Worm (Caenorhabditis elegans) whole organism, L4 larva: Measurements from ENCODE around the gene ceh-51.
"Not testable (repeated sequence)": the region's sequence is repeated elsewhere in the genome, so short reads cannot be mapped to it uniquely, and the experiment has no call there.

ENCODE experiments used
- D1046.2 ChIP-seq: fragments of 200-800 bp; sonication (Bioruptor generic); IDR thresholded peaks from 2 replicates; pipeline ENCODE4 v1.3.6; 2022; ENCODE audit warnings: missing genetic modification characterization, missing compliant biosample characterization
- F26F4.8 ChIP-seq: fragments of 200-800 bp; sonication (Bioruptor generic); conservative IDR thresholded peaks from 2 replicates; pipeline ENCODE4 v1.3.6; 2022; ENCODE audit warnings: missing genetic modification characterization, missing compliant biosample characterization
- Y48G9A.11 ChIP-seq: fragments of 200-800 bp; sonication (Bioruptor generic); IDR thresholded peaks from 2 replicates; pipeline ENCODE4 v1.3.6; 2022; ENCODE audit warnings: missing genetic modification reagents, missing genetic modification characterization, missing compliant biosample characterization
- Y5F2A.4 ChIP-seq: fragments of 200-800 bp; sonication (Bioruptor generic); optimal IDR thresholded peaks from 2 replicates; lab custom pipeline; 2018; ENCODE audit warnings: mild to moderate bottlenecking, missing genetic modification characterization, missing compliant biosample characterization
- ZK337.2 ChIP-seq: fragments of 200-800 bp; sonication (Bioruptor generic); IDR thresholded peaks from 2 replicates; pipeline ENCODE4 v1.3.6; 2022; ENCODE audit warnings: missing genetic modification reagents, missing genetic modification characterization, missing compliant biosample characterization
- aha-1 ChIP-seq: fragments of 150-350 bp; peaks from one replicate; lab custom pipeline; 2014; ENCODE audit warnings: missing biosample characterization, missing genetic modification characterization
- ama-1 ChIP-seq: fragments of 150-350 bp; optimal IDR thresholded peaks from 2 replicates; lab custom pipeline; 2014; ENCODE audit warnings: inconsistent platforms, mixed read lengths
- attf-4 ChIP-seq: sonication (generic microtip); optimal IDR thresholded peaks from 3 replicates; lab custom pipeline; 2017; ENCODE audit warnings: missing biosample characterization, missing genetic modification characterization
- ceh-28 ChIP-seq: fragments of 150-350 bp; optimal IDR thresholded peaks from 2 replicates; lab custom pipeline; 2014; ENCODE audit warnings: missing biosample characterization, missing genetic modification reagents, missing genetic modification characterization
- ctbp-1 ChIP-seq: fragments of 200-800 bp; sonication (Bioruptor generic); IDR thresholded peaks from 2 replicates; pipeline ENCODE4 v1.3.6; 2022; ENCODE audit warnings: missing genetic modification reagents, missing genetic modification characterization, missing compliant biosample characterization
- daf-8 ChIP-seq: fragments of 200-800 bp; sonication (Bioruptor generic); IDR thresholded peaks from 2 replicates; pipeline ENCODE4 v1.3.6; 2022; ENCODE audit warnings: missing genetic modification characterization, missing compliant biosample characterization
- dmd-6 ChIP-seq: fragments of 200-800 bp; sonication (Bioruptor generic); IDR thresholded peaks from 2 replicates; pipeline ENCODE4 v1.3.6; 2022; ENCODE audit warnings: missing genetic modification reagents, missing genetic modification characterization, missing compliant biosample characterization
- dmd-8 ChIP-seq: fragments of 200-800 bp; sonication (Bioruptor generic); IDR thresholded peaks from 2 replicates; pipeline ENCODE4 v1.3.6; 2022; ENCODE audit warnings: missing genetic modification characterization, missing compliant biosample characterization
- duxl-1 ChIP-seq: sonication (generic microtip); optimal IDR thresholded peaks from 2 replicates; lab custom pipeline; 2016; ENCODE audit warnings: mild to moderate bottlenecking, missing genetic modification characterization, moderate library complexity, missing compliant biosample characterization; ENCODE audit not compliant: poor library complexity
- dve-1 ChIP-seq: sonication (generic microtip); optimal IDR thresholded peaks from 2 replicates; lab custom pipeline; 2017; ENCODE audit warnings: antibody characterized with exemption, mild to moderate bottlenecking, missing genetic modification characterization, missing compliant biosample characterization; ENCODE audit not compliant: insufficient read depth
- egl-43 ChIP-seq: fragments of 200-800 bp; sonication (Bioruptor generic); IDR thresholded peaks from 2 replicates; pipeline ENCODE4 v1.3.6; 2022; ENCODE audit warnings: missing genetic modification reagents, missing genetic modification characterization, missing compliant biosample characterization
- fkh-10 ChIP-seq: fragments of 150-350 bp; optimal IDR thresholded peaks from 2 replicates; lab custom pipeline; 2014; ENCODE audit warnings: missing biosample characterization, missing genetic modification reagents, missing genetic modification characterization
- hlh-11 ChIP-seq: fragments of 200-800 bp; sonication (Bioruptor generic); optimal IDR thresholded peaks from 2 replicates; lab custom pipeline; 2018; ENCODE audit warnings: mild to moderate bottlenecking, missing genetic modification characterization, missing compliant biosample characterization
- hmg-1.1 ChIP-seq: fragments of 200-800 bp; sonication (Bioruptor generic); IDR thresholded peaks from 2 replicates; pipeline ENCODE4 v1.3.6; 2022; ENCODE audit warnings: missing genetic modification reagents, missing genetic modification characterization, missing compliant biosample characterization
- lim-7 ChIP-seq: fragments of 200-800 bp; sonication (Bioruptor generic); IDR thresholded peaks from 2 replicates; pipeline ENCODE4 v1.3.6; 2022; ENCODE audit warnings: missing genetic modification characterization, missing compliant biosample characterization
- lin-1 ChIP-seq: fragments of 200-800 bp; sonication (Bioruptor generic); IDR thresholded peaks from 2 replicates; pipeline ENCODE4 v1.3.6; 2022; ENCODE audit warnings: missing genetic modification reagents, missing genetic modification characterization, missing compliant biosample characterization
- lin-38 ChIP-seq: fragments of 200-800 bp; sonication (Bioruptor generic); IDR thresholded peaks from 2 replicates; pipeline ENCODE4 v1.3.6; 2022; ENCODE audit warnings: missing genetic modification reagents, missing genetic modification characterization, missing compliant biosample characterization
- lsy-2 ChIP-seq, 2 experiments: fragments of 150-350 bp in 1 of 2; sonication (generic microtip) in 1 of 2; optimal IDR thresholded peaks; 2 replicates each; lab custom pipeline; 2014 to 2017; ENCODE audit warnings: missing biosample characterization in 2 of 2, missing genetic modification characterization in 2 of 2
- madf-5 ChIP-seq, 2 experiments: fragments of 200-800 bp; sonication (Bioruptor generic); IDR thresholded peaks; 2 replicates each; pipeline ENCODE4 v1.3.6; 2022; ENCODE audit warnings: missing compliant biosample characterization in 2 of 2, missing genetic modification characterization in 2 of 2
- madf-9 ChIP-seq: fragments of 200-800 bp; sonication (Bioruptor generic); conservative IDR thresholded peaks from 2 replicates; pipeline ENCODE4 v1.3.6; 2022; ENCODE audit warnings: missing genetic modification reagents, missing genetic modification characterization, missing compliant biosample characterization
- mdt-29 ChIP-seq: fragments of 200-800 bp; sonication (Bioruptor generic); IDR thresholded peaks from 2 replicates; pipeline ENCODE4 v1.3.6; 2022; ENCODE audit warnings: missing genetic modification reagents, missing genetic modification characterization, missing compliant biosample characterization
- mep-1 ChIP-seq: fragments of 150-350 bp; sonication (generic microtip); optimal IDR thresholded peaks from 3 replicates; lab custom pipeline; 2014; ENCODE audit warnings: missing biosample characterization, missing genetic modification characterization
- nhr-11 ChIP-seq: fragments of 150-350 bp; optimal IDR thresholded peaks from 2 replicates; lab custom pipeline; 2014; ENCODE audit warnings: missing biosample characterization, missing genetic modification characterization
- nhr-28 ChIP-seq: fragments of 150-350 bp; optimal IDR thresholded peaks from 2 replicates; lab custom pipeline; 2014; ENCODE audit warnings: missing biosample characterization, missing genetic modification characterization
- nhr-48 ChIP-seq: sonication (generic microtip); optimal IDR thresholded peaks from 2 replicates; lab custom pipeline; 2016; ENCODE audit warnings: mild to moderate bottlenecking, missing genetic modification characterization, missing compliant biosample characterization
- nhr-77 ChIP-seq: fragments of 150-350 bp; optimal IDR thresholded peaks from 2 replicates; lab custom pipeline; 2014; ENCODE audit warnings: missing biosample characterization, missing genetic modification characterization
- pha-4 ChIP-seq, 2 experiments: fragments of 150-350 bp in 1 of 2; fragments of 200-800 bp in 1 of 2; sonication (Bioruptor generic) in 1 of 2; IDR thresholded peaks in 1 of 2; optimal IDR thresholded peaks in 1 of 2; 2 replicates each; pipeline versions ENCODE4 v1.3.6 to Lab custom; 2014 to 2022; ENCODE audit warnings: missing genetic modification characterization in 2 of 2, missing genetic modification reagents in 2 of 2, missing biosample characterization in 1 of 2, missing compliant biosample characterization in 1 of 2
- php-3 ChIP-seq: fragments of 200-800 bp; sonication (Bioruptor generic); IDR thresholded peaks from 2 replicates; pipeline ENCODE4 v1.3.6; 2022; ENCODE audit warnings: missing genetic modification reagents, missing genetic modification characterization, missing compliant biosample characterization
- pqm-1 ChIP-seq: sonication (generic microtip); optimal IDR thresholded peaks from 2 replicates; lab custom pipeline; 2017; ENCODE audit warnings: missing biosample characterization, missing genetic modification characterization
- set-16 ChIP-seq: fragments of 200-800 bp; sonication (Bioruptor generic); IDR thresholded peaks from 2 replicates; pipeline ENCODE4 v1.3.6; 2022; ENCODE audit warnings: missing genetic modification reagents, missing genetic modification characterization, missing compliant biosample characterization
- skn-1 ChIP-seq: fragments of 150-350 bp; optimal IDR thresholded peaks from 2 replicates; lab custom pipeline; 2014; ENCODE audit warnings: missing biosample characterization, missing genetic modification characterization
- snpc-1.2 ChIP-seq: fragments of 200-800 bp; sonication (Bioruptor generic); IDR thresholded peaks from 2 replicates; pipeline ENCODE4 v1.3.6; 2022; ENCODE audit warnings: missing genetic modification reagents, missing genetic modification characterization, missing compliant biosample characterization
- snpc-4 ChIP-seq: fragments of 150-350 bp; optimal IDR thresholded peaks from 2 replicates; lab custom pipeline; 2014; ENCODE audit warnings: missing biosample characterization, missing genetic modification characterization
- spr-3 ChIP-seq: fragments of 200-800 bp; sonication (Bioruptor generic); optimal IDR thresholded peaks from 2 replicates; lab custom pipeline; 2018; ENCODE audit warnings: mild to moderate bottlenecking, missing genetic modification characterization, missing compliant biosample characterization
- tra-1 ChIP-seq: fragments of 200-800 bp; sonication (Bioruptor generic); IDR thresholded peaks from 2 replicates; pipeline ENCODE4 v1.3.6; 2022; ENCODE audit warnings: missing genetic modification reagents, missing genetic modification characterization, missing compliant biosample characterization
- zfp-3 ChIP-seq: fragments of 200-800 bp; sonication (Bioruptor generic); conservative IDR thresholded peaks from 2 replicates; pipeline ENCODE4 v1.3.6; 2022; ENCODE audit warnings: missing genetic modification reagents, missing genetic modification characterization, missing compliant biosample characterization
- zip-11 ChIP-seq: fragments of 200-800 bp; sonication (Bioruptor generic); IDR thresholded peaks from 2 replicates; pipeline ENCODE4 v1.3.6; 2022; ENCODE audit warnings: missing genetic modification characterization, missing compliant biosample characterization
- ztf-7 ChIP-seq: fragments of 150-350 bp; optimal IDR thresholded peaks from 2 replicates; lab custom pipeline; 2014; ENCODE audit warnings: missing biosample characterization, missing genetic modification characterization

ceh-51 gene

DNA sequence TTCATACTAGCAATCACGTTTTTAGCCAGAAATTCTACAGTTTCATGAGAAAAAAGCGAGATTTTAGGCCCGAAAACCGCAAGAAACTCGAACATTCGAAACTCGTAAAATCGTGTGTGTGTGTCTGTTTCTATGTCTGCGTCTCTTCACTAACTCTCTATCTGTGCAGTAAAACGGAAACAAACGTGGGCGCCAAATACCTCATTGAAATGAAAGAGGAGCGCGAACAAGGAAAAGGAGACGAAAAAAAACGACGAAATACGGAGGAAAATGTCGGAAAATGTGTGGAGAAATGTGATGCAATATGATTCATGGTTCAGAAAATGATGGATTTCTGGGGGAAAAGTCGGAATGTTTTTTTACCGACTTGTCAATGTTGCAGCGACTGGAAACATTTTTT is 5.4 kb upstream of the ceh-51 start (continued):
- TF ChIP-seq madf-5 (GFP tag; IDR thresholded peaks at IDR 0.05; lab: Robert Waterston, UW) (no peak), hlh-11 (tag; lab: Kevin White, UChicago) (peak; percentile 29), snpc-4 (tag; lab: Kevin White, UChicago) (no peak), mep-1 (peak; percentile 39), dmd-8 (no peak), hmg-1.1 (GFP tag; lab: Robert Waterston, UW) (no peak), fkh-10 (GFP tag; lab: Kevin White, UChicago) (no peak), skn-1 (no peak), php-3 (GFP tag; lab: Robert Waterston, UW) (0 out of 2 replicates have a peak, but pooled peaks have one; percentile 27), egl-43 (GFP tag; lab: Robert Waterston, UW) (no peak), Y48G9A.11 (GFP tag; lab: Robert Waterston, UW) (no peak), lsy-2 (tag; optimal IDR thresholded peaks at IDR 0.05; lab: Kevin White, UChicago) (peak in 1 of 2 experiments; percentile 38), dmd-6 (GFP tag; lab: Robert Waterston, UW) (peak; percentile 21; the same call in 1 of the 2 replicates), aha-1 (tag; lab: Kevin White, UChicago) (peak; percentile 13), tra-1 (GFP tag; lab: Robert Waterston, UW) (no peak), lin-1 (GFP tag; lab: Robert Waterston, UW) (no peak), madf-9 (GFP tag; lab: Robert Waterston, UW) (no peak), ztf-7 (tag; lab: Kevin White, UChicago) (no peak)

DNA sequence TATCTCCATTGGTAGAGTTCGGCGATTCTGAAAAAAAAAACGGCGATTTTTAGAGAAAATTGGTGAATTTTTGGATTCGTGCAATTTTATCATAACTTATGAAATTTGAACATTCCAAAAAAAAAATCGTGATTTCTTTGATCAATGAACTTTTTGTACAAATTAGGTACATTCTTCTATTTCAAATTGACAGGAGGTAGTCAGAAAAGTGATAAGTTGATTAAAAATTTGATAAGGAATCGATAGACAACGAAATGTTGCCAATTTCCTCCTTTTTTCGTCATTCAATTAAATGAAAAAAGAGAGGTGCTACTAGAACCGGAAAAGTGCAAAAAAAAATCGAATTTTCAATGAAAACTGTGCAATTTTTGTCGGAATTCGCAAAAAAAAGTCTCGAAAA is 3.0 kb upstream of the ceh-51 start:
- peak; percentile 69 for TF ChIP-seq dve-1 (tag; lab: Kevin White, UChicago)
- peak; percentile 58 for TF ChIP-seq nhr-77 (tag; lab: Kevin White, UChicago)
- TF ChIP-seq dmd-6 (GFP tag; lab: Robert Waterston, UW), result peak; percentile 84
- peak; percentile 68 for TF ChIP-seq nhr-28
- TF ChIP-seq aha-1 (tag; lab: Kevin White, UChicago), result peak; percentile 20
- TF ChIP-seq hlh-11 (tag; lab: Kevin White, UChicago), result peak; percentile 6
- TF ChIP-seq pqm-1 (tag; lab: Kevin White, UChicago), result peak; percentile 92
- no peak for TF ChIP-seq ZK337.2 (GFP tag; lab: Robert Waterston, UW)
- TF ChIP-seq Y5F2A.4 (GFP tag; lab: Kevin White, UChicago), result no peak
- TF ChIP-seq nhr-48, result peak; percentile 20

DNA sequence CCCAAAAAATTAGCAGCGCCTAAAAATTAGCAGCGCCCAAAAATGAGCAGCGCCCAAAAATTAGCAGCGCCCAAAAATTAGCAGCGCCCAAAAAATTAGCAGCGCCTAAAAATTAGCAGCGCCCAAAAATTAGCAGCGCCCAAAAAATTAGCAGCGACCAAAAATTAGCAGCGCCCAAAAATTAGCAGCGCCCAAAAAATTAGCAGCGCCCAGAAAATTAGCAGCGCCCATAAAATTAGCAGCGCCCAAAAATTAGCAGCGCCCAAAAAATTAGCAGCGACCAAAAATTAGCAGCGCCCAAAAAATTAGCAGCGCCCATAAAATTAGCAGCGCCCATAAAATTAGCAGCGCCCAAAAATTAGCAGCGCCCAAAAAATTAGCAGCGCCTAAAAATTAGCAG is 9.1 kb downstream of the ceh-51 start:
- TF ChIP-seq D1046.2 (GFP tag; lab: Robert Waterston, UW) (peak; percentile 43; the same call in 1 of the 2 replicates), Y48G9A.11 (GFP tag; lab: Robert Waterston, UW) (peak; percentile 45; the same call in 1 of the 2 replicates), lim-7 (0 out of 2 replicates have a peak, but pooled peaks have one; percentile 27), dmd-8 (0 out of 2 replicates have a peak, but pooled peaks have one; percentile 16), egl-43 (GFP tag; lab: Robert Waterston, UW) (0 out of 2 replicates have a peak, but pooled peaks have one; percentile 48), F26F4.8 (GFP tag; lab: Robert Waterston, UW) (peak; percentile 58; the same call in 1 of the 2 replicates), ctbp-1 (GFP tag; lab: Robert Waterston, UW) (0 out of 2 replicates have a peak, but pooled peaks have one; percentile 6), lin-38 (peak; percentile 33; the same call in 1 of the 2 replicates), zfp-3 (GFP tag; lab: Robert Waterston, UW) (0 out of 2 replicates have a peak, but pooled peaks have one; percentile 45), snpc-1.2 (0 out of 2 replicates have a peak, but pooled peaks have one; percentile 6), pha-4 (GFP tag; IDR thresholded peaks at IDR 0.05; lab: Robert Waterston, UW) (peak; percentile 45; the same call in 1 of the 2 replicates), madf-5 (GFP tag; IDR thresholded peaks at IDR 0.05; lab: Robert Waterston, UW) (0 out of 4 replicates have a peak, but pooled peaks of 1 of the 2 experiments have one; percentile 45)
- TF ChIP-seq pha-4 (tag; optimal IDR thresholded peaks at IDR 0.05; lab: Kevin White, UChicago), result not testable (repeated sequence)

DNA sequence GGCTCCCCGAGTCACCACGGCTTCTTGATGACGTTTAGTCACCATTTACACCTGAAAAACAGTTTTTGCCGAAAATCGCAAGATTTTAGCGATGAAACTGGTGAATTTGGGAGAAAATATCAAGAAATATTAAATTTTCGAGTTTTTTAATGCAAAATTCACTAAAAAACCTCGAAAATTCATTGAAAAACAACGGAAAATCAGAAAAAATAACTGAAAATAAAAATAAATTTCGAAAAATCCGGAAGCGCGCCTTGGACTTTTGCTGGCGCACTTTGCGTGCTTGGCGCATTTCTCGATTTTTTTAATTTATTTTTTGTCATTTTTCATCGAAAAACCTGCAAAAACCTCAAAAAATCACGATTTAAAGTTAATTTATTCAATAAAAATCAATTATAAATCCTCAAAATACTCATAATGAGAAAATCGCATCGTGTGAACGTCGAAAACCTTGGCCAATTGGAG is 21.0 kb downstream of the ceh-51 start, which contains the start of gene emb-4:
emb-4 (minus strand) TSS at position 51 of the 465 bp plus-strand sequence.
- no peak for TF ChIP-seq daf-8 (GFP tag; lab: Robert Waterston, UW)
- TF ChIP-seq ceh-28 (tag; lab: Kevin White, UChicago), result no peak
- TF ChIP-seq hlh-11 (tag; lab: Kevin White, UChicago), result peak; percentile 9
- TF ChIP-seq mdt-29 (GFP tag; lab: Robert Waterston, UW), result no peak
- TF ChIP-seq lin-1 (GFP tag; lab: Robert Waterston, UW), result no peak
- TF ChIP-seq ama-1, result peak; percentile 47
- no peak for TF ChIP-seq spr-3 (GFP tag; lab: Kevin White, UChicago)
- TF ChIP-seq duxl-1 (tag; lab: Kevin White, UChicago), result no peak
- TF ChIP-seq dve-1 (tag; lab: Kevin White, UChicago), result peak; percentile 37
- TF ChIP-seq aha-1 (tag; lab: Kevin White, UChicago), result peak; percentile 13
- no peak for TF ChIP-seq madf-9 (GFP tag; lab: Robert Waterston, UW)
- no peak for TF ChIP-seq nhr-28
- no peak for TF ChIP-seq set-16
- TF ChIP-seq zfp-3 (GFP tag; lab: Robert Waterston, UW), result no peak
- TF ChIP-seq nhr-11 (tag; lab: Kevin White, UChicago), result no peak
- TF ChIP-seq skn-1, result no peak
- TF ChIP-seq mep-1, result peak; percentile 43
- TF ChIP-seq zip-11, result no peak
- no peak for TF ChIP-seq attf-4
